Worm (Caenorhabditis elegans) whole organism, L1 larva: ENCODE measurements around the gene alh-2.
A peak's percentile ranks its signal among the peaks of the same experiment; 100 is the strongest.

Source experiments
- C04F5.9 ChIP-seq: sonication (generic microtip); optimal IDR thresholded peaks from 2 replicates; lab custom pipeline; 2016; ENCODE audit warnings: missing genetic modification characterization, missing compliant biosample characterization
- C16A3.4 ChIP-seq: fragments of 150-350 bp; optimal IDR thresholded peaks from 2 replicates; lab custom pipeline; 2014; ENCODE audit warnings: missing biosample characterization, missing genetic modification characterization
- C34B4.2 ChIP-seq: sonication (generic microtip); optimal IDR thresholded peaks from 2 replicates; lab custom pipeline; 2017; ENCODE audit warnings: mild to moderate bottlenecking, missing genetic modification characterization, missing compliant biosample characterization
- F16B12.6 ChIP-seq: fragments of 150-350 bp; optimal IDR thresholded peaks from 2 replicates; lab custom pipeline; 2014; ENCODE audit warnings: missing biosample characterization, missing genetic modification characterization
- aly-2 ChIP-seq: fragments of 150-350 bp; optimal IDR thresholded peaks from 2 replicates; lab custom pipeline; 2014; ENCODE audit warnings: missing biosample characterization, missing genetic modification characterization
- ama-1 ChIP-seq: fragments of 150-350 bp; optimal IDR thresholded peaks from 2 replicates; lab custom pipeline; 2014
- blmp-1 ChIP-seq: fragments of 150-350 bp; optimal IDR thresholded peaks from 2 replicates; lab custom pipeline; 2014; ENCODE audit warnings: missing biosample characterization, missing genetic modification characterization
- ceh-88 ChIP-seq: fragments of 200-800 bp; sonication (Bioruptor generic); IDR thresholded peaks from 2 replicates; pipeline ENCODE4 v1.3.6; 2022; ENCODE audit warnings: missing genetic modification characterization, missing compliant biosample characterization
- ceh-90 ChIP-seq: sonication (generic microtip); optimal IDR thresholded peaks from 2 replicates; lab custom pipeline; 2016; ENCODE audit warnings: missing genetic modification characterization, missing compliant biosample characterization
- ces-1 ChIP-seq: fragments of 150-350 bp; optimal IDR thresholded peaks from 2 replicates; lab custom pipeline; 2014; ENCODE audit warnings: missing biosample characterization, missing genetic modification reagents, missing genetic modification characterization
- dsc-1 ChIP-seq: sonication (generic microtip); optimal IDR thresholded peaks from 2 replicates; lab custom pipeline; 2016; ENCODE audit warnings: mild to moderate bottlenecking, missing genetic modification characterization, missing compliant biosample characterization
- efl-3 ChIP-seq: fragments of 200-800 bp; sonication (Bioruptor generic); optimal IDR thresholded peaks from 2 replicates; lab custom pipeline; 2018; ENCODE audit warnings: mild to moderate bottlenecking, missing genetic modification characterization, missing compliant biosample characterization
- egl-13 ChIP-seq: sonication (generic microtip); optimal IDR thresholded peaks from 2 replicates; lab custom pipeline; 2016; ENCODE audit warnings: missing genotype, missing genetic modification reagents, missing genetic modification characterization, missing compliant biosample characterization
- elt-3 ChIP-seq, 6 experiments: fragments of 150-350 bp in 1 of 6; sonication (generic microtip); optimal IDR thresholded peaks; 2 replicates each; lab custom pipeline; 2017 to 2018; ENCODE audit warnings: missing biosample characterization in 6 of 6, missing genetic modification characterization in 6 of 6, inconsistent platforms in 1 of 6
- fkh-10 ChIP-seq: sonication (generic microtip); optimal IDR thresholded peaks from 2 replicates; lab custom pipeline; 2017; ENCODE audit warnings: missing biosample characterization, missing genetic modification reagents, missing genetic modification characterization
- fkh-8 ChIP-seq: sonication (generic microtip); optimal IDR thresholded peaks from 2 replicates; lab custom pipeline; 2016; ENCODE audit warnings: mild to moderate bottlenecking, missing genetic modification characterization, missing compliant biosample characterization
- fos-1 ChIP-seq: fragments of 150-350 bp; optimal IDR thresholded peaks from 2 replicates; lab custom pipeline; 2014; ENCODE audit warnings: missing biosample characterization, missing genetic modification characterization
- grh-1 ChIP-seq: fragments of 200-800 bp; sonication (Bioruptor generic); IDR thresholded peaks from 2 replicates; pipeline ENCODE4 v1.3.6; 2022; ENCODE audit warnings: missing genetic modification reagents, missing genetic modification characterization, missing compliant biosample characterization
- hlh-4 ChIP-seq: sonication (generic microtip); optimal IDR thresholded peaks from 2 replicates; lab custom pipeline; 2016; ENCODE audit warnings: mild to moderate bottlenecking, missing genetic modification characterization, missing compliant biosample characterization
- irx-1 ChIP-seq: sonication (generic microtip); optimal IDR thresholded peaks from 2 replicates; lab custom pipeline; 2016; ENCODE audit warnings: missing genetic modification characterization, missing compliant biosample characterization
- jun-1 ChIP-seq: fragments of 150-350 bp; optimal IDR thresholded peaks from 2 replicates; lab custom pipeline; 2014; ENCODE audit warnings: missing biosample characterization, missing genetic modification reagents, missing genetic modification characterization
- lin-14 ChIP-seq: fragments of 200-800 bp; sonication (Bioruptor generic); optimal IDR thresholded peaks from 2 replicates; lab custom pipeline; 2018; ENCODE audit warnings: mild to moderate bottlenecking, missing genetic modification characterization, moderate library complexity, missing compliant biosample characterization
- lin-15B ChIP-seq: fragments of 150-350 bp; sonication (generic microtip); optimal IDR thresholded peaks from 3 replicates; lab custom pipeline; 2014; ENCODE audit warnings: missing biosample characterization, missing genetic modification characterization
- lin-35 ChIP-seq, 2 experiments: fragments of 150-350 bp; optimal IDR thresholded peaks; 2 replicates each; lab custom pipeline; 2014; ENCODE audit warnings: missing biosample characterization in 2 of 2, missing genetic modification characterization in 2 of 2, missing genetic modification reagents in 2 of 2
- lin-39 ChIP-seq: fragments of 150-350 bp; optimal IDR thresholded peaks from 2 replicates; lab custom pipeline; 2014; ENCODE audit warnings: missing biosample characterization, missing genetic modification reagents, missing genetic modification characterization
- lsy-2 ChIP-seq, 2 experiments: fragments of 150-350 bp; optimal IDR thresholded peaks; 2 replicates each; lab custom pipeline; 2014; ENCODE audit warnings: missing biosample characterization in 2 of 2, missing genetic modification characterization in 2 of 2
- mab-9 ChIP-seq: fragments of 200-800 bp; sonication (Bioruptor generic); IDR thresholded peaks from 2 replicates; pipeline ENCODE4 v1.3.6; 2022; ENCODE audit warnings: missing genetic modification reagents, missing genetic modification characterization, missing compliant biosample characterization
- mdl-1 ChIP-seq, 2 experiments: fragments of 150-350 bp; optimal IDR thresholded peaks; 2 replicates each; lab custom pipeline; 2014 to 2017; ENCODE audit warnings: missing biosample characterization in 2 of 2, missing genetic modification characterization in 2 of 2, inconsistent platforms in 1 of 2
- mef-2 ChIP-seq: fragments of 150-350 bp; optimal IDR thresholded peaks from 2 replicates; lab custom pipeline; 2014; ENCODE audit warnings: missing biosample characterization, missing genetic modification characterization
- mep-1 ChIP-seq: fragments of 150-350 bp; optimal IDR thresholded peaks from 2 replicates; lab custom pipeline; 2014; ENCODE audit warnings: missing biosample characterization, missing genetic modification characterization
- nhr-20 ChIP-seq: sonication (generic microtip); optimal IDR thresholded peaks from 2 replicates; lab custom pipeline; 2016; ENCODE audit warnings: mild to moderate bottlenecking, missing genetic modification characterization, missing compliant biosample characterization
- nhr-237 ChIP-seq: fragments of 150-350 bp; optimal IDR thresholded peaks from 2 replicates; lab custom pipeline; 2014; ENCODE audit warnings: missing biosample characterization, missing genetic modification characterization
- nhr-47 ChIP-seq: sonication (generic microtip); optimal IDR thresholded peaks from 2 replicates; lab custom pipeline; 2016; ENCODE audit warnings: mild to moderate bottlenecking, missing genetic modification characterization, moderate library complexity, missing compliant biosample characterization
- nhr-71 ChIP-seq: sonication (generic microtip); optimal IDR thresholded peaks from 2 replicates; lab custom pipeline; 2016; ENCODE audit warnings: mild to moderate bottlenecking, missing genetic modification characterization, moderate library complexity, missing compliant biosample characterization
- nhr-76 ChIP-seq: sonication (generic microtip); optimal IDR thresholded peaks from 2 replicates; lab custom pipeline; 2017; ENCODE audit warnings: missing biosample characterization, missing genetic modification characterization
- nhr-77 ChIP-seq: fragments of 150-350 bp; optimal IDR thresholded peaks from 2 replicates; lab custom pipeline; 2014; ENCODE audit warnings: missing biosample characterization, missing genetic modification characterization
- nhr-84 ChIP-seq: sonication (generic microtip); optimal IDR thresholded peaks from 2 replicates; lab custom pipeline; 2017; ENCODE audit warnings: missing biosample characterization, missing genetic modification characterization
- nhr-90 ChIP-seq: sonication (generic microtip); optimal IDR thresholded peaks from 2 replicates; lab custom pipeline; 2016; ENCODE audit warnings: mild to moderate bottlenecking, missing genetic modification characterization, missing compliant biosample characterization; ENCODE audit not compliant: poor library complexity
- pqm-1 ChIP-seq: sonication (generic microtip); optimal IDR thresholded peaks from 3 replicates; lab custom pipeline; 2017; ENCODE audit warnings: missing biosample characterization, missing genetic modification characterization
- skn-1 ChIP-seq: fragments of 150-350 bp; optimal IDR thresholded peaks from 2 replicates; lab custom pipeline; 2014; ENCODE audit warnings: missing biosample characterization, missing genetic modification characterization
- snu-23 ChIP-seq: sonication (generic microtip); optimal IDR thresholded peaks from 2 replicates; lab custom pipeline; 2016; ENCODE audit warnings: missing genetic modification characterization, missing compliant biosample characterization
- sox-4 ChIP-seq: sonication (generic microtip); optimal IDR thresholded peaks from 2 replicates; lab custom pipeline; 2016; ENCODE audit warnings: missing genetic modification characterization, missing compliant biosample characterization
- sup-37 ChIP-seq: fragments of 200-800 bp; sonication (Bioruptor generic); optimal IDR thresholded peaks from 2 replicates; lab custom pipeline; 2018; ENCODE audit warnings: mild to moderate bottlenecking, missing genetic modification characterization, missing compliant biosample characterization
- tlp-1 ChIP-seq: fragments of 150-350 bp; optimal IDR thresholded peaks from 2 replicates; lab custom pipeline; 2014; ENCODE audit warnings: missing biosample characterization, missing genetic modification characterization
- unc-86 ChIP-seq: sonication (generic microtip); optimal IDR thresholded peaks from 2 replicates; lab custom pipeline; 2016; ENCODE audit warnings: missing genetic modification characterization, missing compliant biosample characterization
- ztf-11 ChIP-seq, 2 experiments: sonication (generic microtip); optimal IDR thresholded peaks; 2 replicates each; lab custom pipeline; 2016 to 2017; ENCODE audit warnings: missing genetic modification characterization in 2 of 2, missing biosample characterization in 1 of 2, missing compliant biosample characterization in 1 of 2

The alh-2 gene

DNA sequence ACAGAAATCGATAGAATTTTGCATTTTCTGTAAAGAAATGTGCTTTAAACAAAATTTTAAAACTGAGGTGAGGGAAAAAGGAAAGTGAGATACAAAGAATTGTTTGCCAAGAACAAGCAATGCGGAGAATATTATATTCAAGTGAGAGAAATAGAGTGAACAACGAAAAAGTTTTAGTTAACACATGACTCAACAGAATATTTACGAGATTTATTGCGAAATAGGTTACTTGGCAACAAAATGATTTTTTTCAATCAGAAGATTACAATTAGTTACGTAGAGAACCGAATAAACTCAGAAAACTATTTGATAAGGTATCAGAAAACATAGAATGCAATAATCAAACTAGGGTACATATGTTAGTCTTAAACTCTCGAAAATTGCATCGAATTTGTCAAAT, 22.5 kb upstream of the alh-2 start, which contains the start of gene nhr-117 (continued):
- TF ChIP-seq nhr-84: no peak

DNA sequence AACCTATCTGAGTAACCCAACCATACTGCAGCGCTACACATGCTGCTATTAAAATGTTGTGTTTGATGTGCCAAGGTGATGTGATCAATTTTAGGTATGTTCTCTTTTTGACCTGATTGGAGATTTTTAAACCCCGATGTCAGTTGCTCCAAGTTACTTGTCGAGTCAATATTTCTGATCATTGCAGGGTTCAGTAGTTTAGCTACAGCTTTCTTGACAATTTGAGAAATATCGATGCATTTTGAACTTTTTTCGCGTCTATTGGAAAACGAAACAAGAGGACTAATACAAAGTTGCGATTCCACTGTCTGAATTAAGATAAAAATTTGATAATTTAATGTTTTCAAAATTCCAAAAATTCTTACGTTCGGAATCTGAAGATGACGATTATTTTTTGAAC, 20.5 kb upstream of the alh-2 start:
- TF ChIP-seq mef-2 (tag; lab: Kevin White, UChicago): no peak

DNA sequence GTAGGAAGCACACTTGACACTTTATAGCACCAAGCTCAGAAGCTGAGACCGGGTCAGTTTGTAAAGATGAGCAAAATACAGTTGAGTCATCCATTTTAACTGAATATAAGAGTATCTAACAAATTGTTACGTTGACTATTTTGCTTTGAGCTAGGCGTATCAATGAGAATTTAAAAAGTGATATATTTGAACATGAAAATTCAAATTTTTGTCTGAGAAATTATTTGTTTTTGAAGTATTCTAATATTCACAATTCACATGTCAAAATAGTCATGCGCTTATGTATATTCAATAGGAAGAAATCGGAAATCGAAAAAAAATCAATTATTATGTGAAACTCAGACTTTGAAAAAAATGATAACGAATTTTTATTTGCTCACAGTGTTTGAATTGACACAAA, 19.6 kb upstream of the alh-2 start, which contains the start of gene nhr-110:
nhr-110 (minus strand) TSS at position 101 of the 400 bp plus-strand sequence.
- no peak for TF ChIP-seq fos-1 (tag; lab: Kevin White, UChicago)
- no peak for TF ChIP-seq ceh-90 (tag; lab: Kevin White, UChicago)
- no peak for TF ChIP-seq pqm-1 (tag; lab: Kevin White, UChicago)
- TF ChIP-seq mep-1: no peak
- no peak for TF ChIP-seq fkh-8 (tag; lab: Kevin White, UChicago)
- TF ChIP-seq nhr-71: no peak
- no peak for TF ChIP-seq tlp-1 (tag; lab: Kevin White, UChicago)
- TF ChIP-seq grh-1: no peak
- TF ChIP-seq F16B12.6: no peak
- TF ChIP-seq skn-1 (tag; lab: Kevin White, UChicago): no peak
- TF ChIP-seq nhr-237: no peak
- TF ChIP-seq nhr-20: no peak
- TF ChIP-seq nhr-77 (tag; lab: Kevin White, UChicago): no peak

DNA sequence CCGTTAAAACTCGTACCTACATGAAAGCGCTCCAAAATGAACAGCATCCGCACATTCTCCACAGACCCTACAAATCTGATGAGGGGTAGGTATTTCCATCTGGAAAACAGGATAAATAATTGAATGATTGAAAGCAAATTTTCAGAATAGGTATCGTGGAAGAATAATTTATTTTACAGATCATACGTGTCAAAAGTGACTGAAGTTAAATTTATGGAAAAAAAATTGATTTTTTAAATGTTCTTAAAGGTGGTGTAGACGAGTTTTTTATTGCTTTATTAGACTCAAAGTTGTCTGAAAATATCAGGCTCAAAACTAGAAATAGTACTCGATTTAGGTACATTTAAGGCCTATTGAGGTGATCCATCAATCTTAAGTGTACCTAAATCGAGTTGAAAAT, 17.2 kb upstream of the alh-2 start, which contains the start of gene nhr-237:
nhr-237 (minus strand) TSS at position 101 of the 400 bp plus-strand sequence.
- no peak for TF ChIP-seq fos-1 (tag; lab: Kevin White, UChicago)

DNA sequence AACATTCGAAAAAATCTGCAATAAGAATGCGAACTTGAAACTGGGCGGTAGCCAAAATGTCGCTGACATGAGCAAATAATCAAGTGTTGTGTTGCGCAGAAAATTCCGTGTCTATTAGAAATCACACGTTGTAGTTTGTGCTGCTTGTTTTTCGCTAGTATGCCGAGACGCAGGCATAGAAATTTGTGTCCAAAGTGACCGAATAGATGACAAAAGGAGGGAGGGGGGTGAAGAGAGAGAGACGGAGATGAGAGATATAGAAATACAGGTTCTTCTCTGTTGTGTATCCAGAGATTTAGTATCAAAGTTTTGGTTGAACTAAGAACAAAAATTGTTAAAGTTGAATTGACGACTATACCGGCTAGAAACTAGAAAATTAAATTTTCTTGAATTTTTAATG, 16.7 kb upstream of the alh-2 start:
- TF ChIP-seq C04F5.9 (tag; lab: Kevin White, UChicago) (no peak), sox-4 (tag; lab: Kevin White, UChicago) (no peak), nhr-84 (no peak), elt-3 (tag; optimal IDR thresholded peaks at IDR 0.05; lab: Kevin White, UChicago) (peak in 1 of 6 experiments; percentile 26), C16A3.4 (tag; lab: Kevin White, UChicago) (no peak), dsc-1 (tag; lab: Kevin White, UChicago) (no peak), jun-1 (tag; lab: Kevin White, UChicago) (peak; percentile 35), blmp-1 (tag; lab: Kevin White, UChicago) (peak; percentile 65), ama-1 (lab: Kevin White, UChicago) (no peak), lin-14 (GFP tag; lab: Kevin White, UChicago) (peak; percentile 95), pqm-1 (tag; lab: Kevin White, UChicago) (no peak), lin-39 (tag; lab: Kevin White, UChicago) (no peak), lsy-2 (tag; optimal IDR thresholded peaks at IDR 0.05; lab: Kevin White, UChicago) (peak in 1 of 2 experiments; percentile 25), ces-1 (GFP tag; lab: Kevin White, UChicago) (no peak), nhr-90 (peak; percentile 47), mdl-1 (tag; optimal IDR thresholded peaks at IDR 0.05; lab: Kevin White, UChicago) (peak in 1 of 2 experiments; percentile 49), efl-3 (GFP tag; lab: Kevin White, UChicago) (no peak), nhr-47 (tag; lab: Kevin White, UChicago) (no peak), egl-13 (tag; lab: Kevin White, UChicago) (no peak), mep-1 (peak; percentile 27), hlh-4 (tag; lab: Kevin White, UChicago) (no peak), nhr-20 (peak; percentile 83), mab-9 (GFP tag; lab: Robert Waterston, UW) (no peak), irx-1 (tag; lab: Kevin White, UChicago) (no peak), C34B4.2 (tag; lab: Kevin White, UChicago) (no peak), lin-15B (tag; lab: Kevin White, UChicago) (no peak), fkh-10 (GFP tag; lab: Kevin White, UChicago) (no peak), unc-86 (tag; lab: Kevin White, UChicago) (no peak), nhr-77 (tag; lab: Kevin White, UChicago) (peak; percentile 96), ceh-88 (no peak), nhr-76 (no peak), sup-37 (no peak), snu-23 (GFP tag; lab: Kevin White, UChicago) (peak; percentile 54), mef-2 (tag; lab: Kevin White, UChicago) (no peak), ztf-11 (tag; optimal IDR thresholded peaks at IDR 0.05; lab: Kevin White, UChicago) (no peak), lin-35 (GFP tag; optimal IDR thresholded peaks at IDR 0.05; lab: Kevin White, UChicago) (peak in 1 of 2 experiments; percentile 57), aly-2 (tag; lab: Kevin White, UChicago) (no peak)
